Fruit fly (Drosophila melanogaster) whole organism, adult: Measurements from ENCODE around the gene abo.

ENCODE experiments used
- CG14711 ChIP-seq: fragments of 200-800 bp; sonication (Bioruptor generic); optimal IDR thresholded peaks from 2 replicates; lab custom pipeline; 2018; ENCODE audit warnings: missing biosample characterization, mild to moderate bottlenecking, missing genetic modification characterization, moderate library complexity
- CG5204 ChIP-seq: fragments of 200-800 bp; sonication (Bioruptor generic); optimal IDR thresholded peaks from 2 replicates; lab custom pipeline; 2016; ENCODE audit warnings: missing biosample characterization, missing genetic modification characterization
- cic ChIP-seq: fragments of 200-800 bp; sonication (Bioruptor generic); optimal IDR thresholded peaks from 2 replicates; lab custom pipeline; 2017; ENCODE audit warnings: missing biosample characterization, mild to moderate bottlenecking, missing genetic modification characterization, moderate library complexity
- ovo ChIP-seq: fragments of 200-800 bp; sonication (Bioruptor generic); optimal IDR thresholded peaks from 2 replicates; lab custom pipeline; 2016; ENCODE audit warnings: missing biosample characterization, missing genetic modification characterization
- toe ChIP-seq: fragments of 200-800 bp; sonication (Bioruptor generic); optimal IDR thresholded peaks from 2 replicates; lab custom pipeline; 2016; ENCODE audit warnings: missing biosample characterization, missing genetic modification characterization

DNA sequence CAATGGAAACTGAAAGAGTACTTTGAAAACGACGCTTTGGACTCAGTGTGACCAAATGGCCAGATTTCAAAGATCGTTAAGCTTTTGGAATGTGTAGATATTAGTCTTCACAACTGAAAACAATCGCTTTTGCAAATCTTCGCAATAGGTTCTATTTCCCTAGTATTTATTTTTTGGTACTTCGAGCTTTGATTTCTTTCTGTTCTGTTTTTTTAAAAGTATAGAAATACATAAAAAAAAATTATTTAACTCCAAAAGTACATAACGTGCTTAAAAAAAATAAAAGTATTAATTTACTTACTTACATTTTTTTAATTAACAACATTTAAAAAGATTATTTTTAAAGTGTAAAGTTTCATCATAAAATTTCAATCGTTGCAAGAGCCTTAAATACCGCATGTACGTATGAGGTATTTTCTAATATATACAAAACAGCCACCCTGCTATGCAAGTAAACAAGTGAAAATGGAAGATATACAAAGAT, 12.3 kb upstream of the abo start, which contains the start of the genes piwi and CG12253:
- TF ChIP-seq ovo (GFP tag; lab: Kevin White, UChicago) (no peak), toe (peak; percentile 1), CG14711 (peak; percentile 39), CG5204 (GFP tag; lab: Kevin White, UChicago) (no peak), cic (no peak)
